Worm (Caenorhabditis elegans): ENCODE measurements around the gene ugt-59.

DNA sequence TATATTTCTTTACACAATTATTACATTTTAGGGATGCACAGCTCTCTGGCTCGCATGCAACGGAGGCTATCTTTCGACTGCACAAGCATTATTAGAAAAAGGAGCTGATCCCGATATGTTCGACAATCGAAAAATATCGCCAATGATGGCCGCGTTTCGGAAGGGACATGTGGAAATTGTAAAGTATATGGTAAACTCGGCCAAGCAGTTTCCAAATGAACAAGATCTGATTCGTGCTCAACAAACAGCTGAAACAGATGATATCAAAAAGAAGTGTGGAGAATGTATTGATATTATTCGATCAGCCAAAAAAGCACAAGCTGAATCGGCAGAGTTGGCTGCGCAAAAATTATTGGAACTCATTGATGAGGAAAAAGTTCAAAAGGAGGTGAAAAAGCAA lies 22.5 kb downstream of the ugt-59 start:
- TF ChIP-seq saeg-2 (GFP tag; IDR thresholded peaks at IDR 0.05) = no peak
- no peak for TF ChIP-seq ceh-28 (tag; optimal IDR thresholded peaks at IDR 0.05)
- TF ChIP-seq tra-1 (GFP tag; IDR thresholded peaks at IDR 0.05) = no peak
- TF ChIP-seq zag-1 (tag; optimal IDR thresholded peaks at IDR 0.05) = no peak
- TF ChIP-seq skn-1 (tag; optimal IDR thresholded peaks at IDR 0.05) = no peak
- TF ChIP-seq nhr-237 (tag; optimal IDR thresholded peaks at IDR 0.05) = no peak
- no peak for TF ChIP-seq unc-62 (GFP tag; optimal IDR thresholded peaks at IDR 0.05 in 1 of 2)
- TF ChIP-seq unc-62 (tag; optimal IDR thresholded peaks at IDR 0.05) = no peak
- no peak for TF ChIP-seq mes-2 (tag; optimal IDR thresholded peaks at IDR 0.05; ENCODE audit: poor library complexity, severe bottlenecking)
- TF ChIP-seq lim-7 (GFP tag; IDR thresholded peaks at IDR 0.05) = no peak
- no peak for TF ChIP-seq mdl-1 (tag; optimal IDR thresholded peaks at IDR 0.05)
